Fruit fly (Drosophila melanogaster): ENCODE measurements around the gene Prps.

The Prps gene

dm6 chr3L:9723108-9723507 is 26.6 kb upstream of the Prps start, which contains the start of the genes nbs and defl (continued):
- TF ChIP-seq sob (GFP tag; IDR thresholded peaks at IDR 0.05) (peak; percentile 87), CG3163 (GFP tag; optimal IDR thresholded peaks at IDR 0.05) (peak; percentile 6), CG4617 (GFP tag; optimal IDR thresholded peaks at IDR 0.05; ENCODE audit: borderline replicate concordance) (peak; percentile 75), grn (GFP tag; optimal IDR thresholded peaks at IDR 0.05) (no peak), Fer1 (GFP tag; optimal IDR thresholded peaks at IDR 0.05) (peak; percentile 67), Rfx (GFP tag; IDR thresholded peaks at IDR 0.05) (peak; percentile 81), sima (GFP tag; optimal IDR thresholded peaks at IDR 0.05) (no peak), rib (GFP tag; IDR thresholded peaks at IDR 0.05) (peak; percentile 71), bowl (GFP tag; IDR thresholded peaks at IDR 0.05) (no peak), CG15479 (GFP tag; optimal IDR thresholded peaks at IDR 0.05) (no peak), GATAe (GFP tag; conservative IDR thresholded peaks at IDR 0.05) (peak; percentile 73), Dp (GFP tag; optimal IDR thresholded peaks at IDR 0.05) (peak; percentile 33), CG6813 (GFP tag; optimal IDR thresholded peaks at IDR 0.05) (no peak)

dm6 chr3L:9720102-9720501 is 23.6 kb upstream of the Prps start:
- TF ChIP-seq CG12659 (GFP tag; optimal IDR thresholded peaks at IDR 0.05) (no peak), CG16863 (GFP tag; optimal IDR thresholded peaks at IDR 0.05) (no peak), Chrac-16 (GFP tag; optimal IDR thresholded peaks at IDR 0.05) (no peak), CG5180 (GFP tag; optimal IDR thresholded peaks at IDR 0.05) (no peak), Ets65A (GFP tag) (peak; percentile 91), Hr39 (optimal IDR thresholded peaks at IDR 0.05) (no peak), disco-r (GFP tag; optimal IDR thresholded peaks at IDR 0.05) (no peak), CG8924 (tag; optimal IDR thresholded peaks at IDR 0.05) (no peak)

dm6 chr3L:9718929-9719328 is 22.4 kb upstream of the Prps start, which contains the start of the genes CG18178 and CG14174:
Gene CG18178, minus strand, starts transcription at chr3L:9719144.
Gene CG14174, plus strand, starts transcription at chr3L:9719328.
- TF ChIP-seq CG10959 (GFP tag; IDR thresholded peaks at IDR 0.05): no peak
- peak; percentile 66 for TF ChIP-seq CG7372 (GFP tag; IDR thresholded peaks at IDR 0.05)
- peak; percentile 22 for TF ChIP-seq exex (tag; optimal IDR thresholded peaks at IDR 0.05)
- TF ChIP-seq CG4360 (GFP tag; IDR thresholded peaks at IDR 0.05): no peak
- peak; percentile 43 for TF ChIP-seq CG18619 (GFP tag; optimal IDR thresholded peaks at IDR 0.05)
- TF ChIP-seq Hey (tag; optimal IDR thresholded peaks at IDR 0.05): no peak
- no peak for TF ChIP-seq Drgx (GFP tag; IDR thresholded peaks at IDR 0.05)
- no peak; the same call in 1 of the 2 replicates for TF ChIP-seq CG4730 (GFP tag; IDR thresholded peaks at IDR 0.05)
- peak; percentile 44; the same call in 1 of the 2 replicates for TF ChIP-seq al (GFP tag; IDR thresholded peaks at IDR 0.05)
- TF ChIP-seq Camta (GFP tag; optimal IDR thresholded peaks at IDR 0.05): no peak
- TF ChIP-seq lab (GFP tag; optimal IDR thresholded peaks at IDR 0.05): no peak
- TF ChIP-seq slbo (GFP tag; IDR thresholded peaks at IDR 0.05): peak; percentile 83
- TF ChIP-seq tio (GFP tag; optimal IDR thresholded peaks at IDR 0.05): no peak
- no peak for TF ChIP-seq CG15073 (GFP tag; optimal IDR thresholded peaks at IDR 0.05)
- no peak for TF ChIP-seq ems (GFP tag; optimal IDR thresholded peaks at IDR 0.05)
- TF ChIP-seq Awh (GFP tag; IDR thresholded peaks at IDR 0.05): no peak
- peak; percentile 65 for TF ChIP-seq Aef1 (GFP tag; IDR thresholded peaks at IDR 0.05)
- 0 out of 2 replicates have a peak, but pooled peaks have one; percentile 18 for TF ChIP-seq Nf-YA (GFP tag; IDR thresholded peaks at IDR 0.05)
- TF ChIP-seq Scr (GFP tag; IDR thresholded peaks at IDR 0.05; ENCODE audit: partially characterized antibody): peak; percentile 63
- TF ChIP-seq scrt (GFP tag; optimal IDR thresholded peaks at IDR 0.05): no peak
- no peak for TF ChIP-seq dimm (GFP tag; IDR thresholded peaks at IDR 0.05)
- no peak for TF ChIP-seq ab (GFP tag; optimal IDR thresholded peaks at IDR 0.05)
- peak; percentile 56 for TF ChIP-seq CG10366 (GFP tag; IDR thresholded peaks at IDR 0.05)
- TF ChIP-seq dati (GFP tag; IDR thresholded peaks at IDR 0.05): no peak
- TF ChIP-seq br (optimal IDR thresholded peaks at IDR 0.05): no peak
- TF ChIP-seq slp2 (GFP tag; optimal IDR thresholded peaks at IDR 0.05): no peak
- TF ChIP-seq Myb (GFP tag; optimal IDR thresholded peaks at IDR 0.05): no peak
- peak; percentile 68 for TF ChIP-seq lmd (GFP tag; IDR thresholded peaks at IDR 0.05)
- no peak for TF ChIP-seq CG11696 (GFP tag; IDR thresholded peaks at IDR 0.05)
- TF ChIP-seq bowl (GFP tag; IDR thresholded peaks at IDR 0.05): no peak
- TF ChIP-seq pum (GFP tag; optimal IDR thresholded peaks at IDR 0.05): no peak
- TF ChIP-seq CG30403 (GFP tag; optimal IDR thresholded peaks at IDR 0.05): peak; percentile 60

Data from whole organism, embryonic.